Worm (Caenorhabditis elegans): ENCODE results near the gene srd-4.

The srd-4 gene

ce11 chrV:12179338-12179737 lies 5.4 kb upstream of the srd-4 start, which contains the start of gene clec-224:
Gene clec-224 (minus strand): TSS chrV:12179438.
- TF ChIP-seq him-1 (tag; optimal IDR thresholded peaks at IDR 0.05) (no peak), W03F9.2 (tag; optimal IDR thresholded peaks at IDR 0.05) (no peak)

ce11 chrV:12181310-12181709 lies 3.4 kb upstream of the srd-4 start, which contains the start of gene elpc-3:
Gene elpc-3 (minus strand): TSS chrV:12181410.
- TF ChIP-seq W03F9.2 (tag; optimal IDR thresholded peaks at IDR 0.05): no peak
- no peak for TF ChIP-seq dao-5 (tag; optimal IDR thresholded peaks at IDR 0.05)
- TF ChIP-seq him-1 (tag; optimal IDR thresholded peaks at IDR 0.05): no peak

ce11 chrV:12183854-12184253 lies 895 bp upstream of the srd-4 start, which contains the start of gene usip-1:
Gene usip-1 (minus strand): TSS chrV:12184194.
- TF ChIP-seq him-1 (tag; optimal IDR thresholded peaks at IDR 0.05) (no peak), dao-5 (tag; optimal IDR thresholded peaks at IDR 0.05) (no peak), W03F9.2 (tag; optimal IDR thresholded peaks at IDR 0.05) (no peak)

ce11 chrV:12187344-12187743 lies 2.6 kb downstream of the srd-4 start, which contains the start of gene ZK863.8:
Gene ZK863.8 (minus strand): TSS chrV:12187516.
- no peak for TF ChIP-seq W03F9.2 (tag; optimal IDR thresholded peaks at IDR 0.05)

- TF ChIP-seq W03F9.2 (tag; optimal IDR thresholded peaks at IDR 0.05) (no peak), him-1 (tag; optimal IDR thresholded peaks at IDR 0.05) (no peak), dao-5 (tag; optimal IDR thresholded peaks at IDR 0.05) (no peak)
Observed at ce11 chrV:12188830-12189229, 4.1 kb downstream of the srd-4 start.

- TF ChIP-seq W03F9.2 (tag; optimal IDR thresholded peaks at IDR 0.05) (peak; percentile 56), dao-5 (tag; optimal IDR thresholded peaks at IDR 0.05) (no peak)
Observed at ce11 chrV:12190943-12191569, 6.3 kb downstream of the srd-4 start, which contains the start of gene dpy-30. Gene dpy-30 (plus strand): TSS chrV:12191519.

- TF ChIP-seq W03F9.2 (tag; optimal IDR thresholded peaks at IDR 0.05) (no peak), dao-5 (tag; optimal IDR thresholded peaks at IDR 0.05) (no peak), him-1 (tag; optimal IDR thresholded peaks at IDR 0.05) (no peak)
Observed at ce11 chrV:12192129-12192528, 7.4 kb downstream of the srd-4 start, which contains the start of gene rnp-1. Gene rnp-1 (plus strand): TSS chrV:12192273.

- TF ChIP-seq dao-5 (tag; optimal IDR thresholded peaks at IDR 0.05): no peak
- no peak for TF ChIP-seq W03F9.2 (tag; optimal IDR thresholded peaks at IDR 0.05)
- no peak for TF ChIP-seq him-1 (tag; optimal IDR thresholded peaks at IDR 0.05)
Observed at ce11 chrV:12194275-12194674, 9.5 kb downstream of the srd-4 start, which contains the start of gene ogdh-2. Gene ogdh-2 (plus strand): TSS chrV:12194507.

ce11 chrV:12195845-12196244 lies 11.1 kb downstream of the srd-4 start, which contains the start of gene ZK836.3:
Gene ZK836.3 (minus strand): TSS chrV:12195945.
- TF ChIP-seq dao-5 (tag; optimal IDR thresholded peaks at IDR 0.05): no peak
- no peak for TF ChIP-seq him-1 (tag; optimal IDR thresholded peaks at IDR 0.05)
- TF ChIP-seq W03F9.2 (tag; optimal IDR thresholded peaks at IDR 0.05): no peak

- TF ChIP-seq him-1 (tag; optimal IDR thresholded peaks at IDR 0.05): no peak
- TF ChIP-seq dao-5 (tag; optimal IDR thresholded peaks at IDR 0.05): no peak
- no peak for TF ChIP-seq W03F9.2 (tag; optimal IDR thresholded peaks at IDR 0.05)
Observed at ce11 chrV:12196659-12197058, 11.9 kb downstream of the srd-4 start.

- TF ChIP-seq him-1 (tag; optimal IDR thresholded peaks at IDR 0.05) (no peak), dao-5 (tag; optimal IDR thresholded peaks at IDR 0.05) (no peak), W03F9.2 (tag; optimal IDR thresholded peaks at IDR 0.05) (no peak)
Observed at ce11 chrV:12197748-12198147, 13.0 kb downstream of the srd-4 start.

- TF ChIP-seq W03F9.2 (tag; optimal IDR thresholded peaks at IDR 0.05) (no peak), him-1 (tag; optimal IDR thresholded peaks at IDR 0.05) (no peak), dao-5 (tag; optimal IDR thresholded peaks at IDR 0.05) (no peak)
Observed at ce11 chrV:12198545-12198944, 13.8 kb downstream of the srd-4 start, which contains the start of gene lon-3. Gene lon-3 (minus strand): TSS chrV:12198645.

ce11 chrV:12199474-12199873 lies 14.7 kb downstream of the srd-4 start:
- TF ChIP-seq W03F9.2 (tag; optimal IDR thresholded peaks at IDR 0.05): no peak
- no peak for TF ChIP-seq dao-5 (tag; optimal IDR thresholded peaks at IDR 0.05)
- TF ChIP-seq him-1 (tag; optimal IDR thresholded peaks at IDR 0.05): no peak

ce11 chrV:12208678-12209077 lies 23.9 kb downstream of the srd-4 start:
- TF ChIP-seq dao-5 (tag; optimal IDR thresholded peaks at IDR 0.05) (no peak), W03F9.2 (tag; optimal IDR thresholded peaks at IDR 0.05) (no peak), him-1 (tag; optimal IDR thresholded peaks at IDR 0.05) (no peak)

- TF ChIP-seq him-1 (tag; optimal IDR thresholded peaks at IDR 0.05) (no peak), W03F9.2 (tag; optimal IDR thresholded peaks at IDR 0.05) (no peak), dao-5 (tag; optimal IDR thresholded peaks at IDR 0.05) (no peak)
Observed at ce11 chrV:12209951-12210350, 25.2 kb downstream of the srd-4 start.
